Worm (Caenorhabditis elegans): ENCODE data around the gene T07A9.12.

T07A9.12 gene

DNA sequence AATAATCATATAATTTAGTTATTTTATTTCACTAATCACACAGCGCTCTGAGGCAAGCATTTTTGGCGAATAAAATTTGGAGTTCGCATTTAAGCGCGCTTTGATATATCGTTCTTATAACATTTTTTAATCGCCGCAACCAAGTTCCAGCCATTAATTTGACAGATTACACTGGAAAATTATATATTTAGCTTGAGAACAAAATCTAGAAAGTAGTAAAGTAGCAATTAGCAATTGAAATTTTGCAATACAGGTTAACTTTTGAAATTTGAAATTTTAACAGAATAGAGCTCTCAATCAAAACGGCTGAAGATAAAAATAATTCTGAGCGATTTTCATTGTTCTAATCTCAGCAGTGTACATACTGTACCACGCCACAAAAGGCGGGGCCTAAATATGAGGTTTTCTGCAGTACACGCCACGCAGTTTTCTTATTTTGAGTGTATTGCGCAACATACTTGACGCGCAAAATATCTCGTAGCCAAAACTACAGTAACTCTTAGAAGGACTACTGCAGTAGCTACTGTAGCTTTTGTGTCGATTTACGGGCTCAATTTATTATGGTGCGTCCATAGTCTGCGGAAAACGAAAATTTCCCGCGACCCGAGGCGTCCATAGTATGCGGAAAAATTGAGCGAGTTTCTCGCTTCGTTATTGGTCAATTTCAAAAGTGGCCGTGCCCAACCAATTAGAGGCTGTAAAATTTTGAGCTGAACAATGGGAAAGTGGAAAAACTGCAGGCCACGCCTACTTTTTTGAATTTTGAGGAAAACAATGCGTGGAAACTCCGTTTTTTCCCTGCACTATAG, 16.6 kb downstream of the T07A9.12 start:
- TF ChIP-seq xbp-1 (tag; optimal IDR thresholded peaks at IDR 0.05), result no peak
- TF ChIP-seq efl-1 (optimal IDR thresholded peaks at IDR 0.05), result no peak
- TF ChIP-seq efl-1 (GFP tag; optimal IDR thresholded peaks at IDR 0.05 in 1 of 2), result peak in 1 of 2 experiments; percentile 69
- peak; percentile 3 for TF ChIP-seq aly-2 (tag; optimal IDR thresholded peaks at IDR 0.05)
- no peak for TF ChIP-seq ama-1 (optimal IDR thresholded peaks at IDR 0.05)

DNA sequence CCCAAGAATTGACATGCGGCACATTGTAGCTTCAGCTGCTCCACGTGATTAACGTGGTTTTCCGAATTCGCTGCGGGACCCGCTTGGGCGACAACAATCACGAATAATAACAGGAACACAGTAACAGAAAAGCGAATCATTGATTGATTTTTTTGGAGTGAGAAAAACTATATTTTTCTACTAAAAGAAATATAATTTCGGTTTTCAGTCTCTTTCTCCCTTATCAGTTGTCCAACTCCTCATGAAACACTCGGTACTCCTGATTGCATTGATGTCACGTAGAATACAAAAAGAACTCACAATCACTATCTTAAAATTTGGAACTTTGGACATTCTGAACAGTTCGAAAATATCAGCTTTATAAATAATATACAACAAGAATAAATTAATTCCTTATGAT, 18.2 kb downstream of the T07A9.12 start, which contains the start of gene Y66H1A.5:
Gene Y66H1A.5, minus strand, starts transcription at position 265 of the 400 bp plus-strand sequence.
- TF ChIP-seq tlp-1 (tag; optimal IDR thresholded peaks at IDR 0.05) (no peak), elt-2 (tag; optimal IDR thresholded peaks at IDR 0.05) (no peak), fkh-8 (tag; optimal IDR thresholded peaks at IDR 0.05) (no peak), unc-86 (tag; optimal IDR thresholded peaks at IDR 0.05) (no peak), C16A3.4 (tag; optimal IDR thresholded peaks at IDR 0.05) (no peak), lin-13 (GFP tag; optimal IDR thresholded peaks at IDR 0.05) (no peak), F16B12.6 (tag; optimal IDR thresholded peaks at IDR 0.05) (no peak), ama-1 (optimal IDR thresholded peaks at IDR 0.05) (no peak), ceh-82 (tag; optimal IDR thresholded peaks at IDR 0.05) (no peak), lsy-2 (tag; optimal IDR thresholded peaks at IDR 0.05) (no peak), sup-37 (GFP tag; optimal IDR thresholded peaks at IDR 0.05) (no peak), ceh-88 (GFP tag; IDR thresholded peaks at IDR 0.05) (no peak), efl-3 (GFP tag; optimal IDR thresholded peaks at IDR 0.05) (no peak), blmp-1 (tag; optimal IDR thresholded peaks at IDR 0.05) (no peak), nhr-11 (tag; optimal IDR thresholded peaks at IDR 0.05) (no peak), zip-4 (GFP tag; optimal IDR thresholded peaks at IDR 0.05) (no peak), lin-35 (GFP tag; optimal IDR thresholded peaks at IDR 0.05) (no peak), mab-9 (GFP tag; IDR thresholded peaks at IDR 0.05) (no peak)

DNA sequence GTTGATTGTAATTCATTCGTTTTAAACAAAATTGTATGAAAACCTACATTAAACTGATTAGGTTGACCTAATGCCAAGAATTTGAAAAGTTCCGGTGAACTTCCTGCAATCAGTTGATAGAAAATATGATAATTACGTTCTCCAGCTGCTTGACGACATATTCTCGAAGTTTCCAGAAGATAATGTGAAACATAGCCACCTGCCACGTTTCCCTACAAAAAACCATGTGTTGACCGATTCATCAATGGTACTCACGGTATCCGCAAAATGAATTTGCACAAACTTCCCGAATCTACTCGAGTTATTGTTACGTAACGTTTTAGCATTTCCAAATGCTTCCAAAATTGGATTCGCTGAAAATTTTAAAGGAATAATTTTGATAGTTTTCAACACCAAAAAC, 27.7 kb downstream of the T07A9.12 start:
- no peak for TF ChIP-seq ces-1 (GFP tag; optimal IDR thresholded peaks at IDR 0.05)

DNA sequence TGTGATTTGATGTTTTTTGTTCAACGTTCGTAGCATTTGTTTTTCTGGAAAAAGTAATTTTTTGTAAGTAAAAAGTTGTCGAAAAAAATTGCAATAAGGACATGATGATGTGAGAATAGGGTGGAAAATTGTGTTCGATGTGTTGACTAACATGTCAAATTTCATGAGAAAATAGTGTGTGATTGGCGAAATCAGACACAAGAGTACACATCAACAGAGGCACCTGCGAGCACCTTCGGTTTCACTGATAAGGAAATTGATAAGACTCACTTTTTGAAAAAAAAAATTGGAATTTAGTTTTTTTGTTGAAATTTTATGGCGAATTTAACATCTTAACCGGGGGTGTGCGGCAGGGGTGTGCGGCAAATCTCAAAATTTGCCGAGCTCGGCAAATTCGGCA, 29.8 kb downstream of the T07A9.12 start, which contains the start of gene hum-8:
Gene hum-8, minus strand, starts transcription at position 46 of the 400 bp plus-strand sequence.
- TF ChIP-seq unc-30 (tag; optimal IDR thresholded peaks at IDR 0.05) (no peak), fkh-10 (GFP tag; optimal IDR thresholded peaks at IDR 0.05) (no peak), pqm-1 (tag; optimal IDR thresholded peaks at IDR 0.05) (no peak), elt-2 (tag; optimal IDR thresholded peaks at IDR 0.05) (peak; percentile 58), lir-3 (tag; optimal IDR thresholded peaks at IDR 0.05; ENCODE audit: poor library complexity) (no peak), sox-4 (tag; optimal IDR thresholded peaks at IDR 0.05) (no peak), efl-1 (optimal IDR thresholded peaks at IDR 0.05) (no peak), efl-1 (GFP tag; optimal IDR thresholded peaks at IDR 0.05 in 1 of 2) (peak in 1 of 2 experiments; percentile 89)

DNA sequence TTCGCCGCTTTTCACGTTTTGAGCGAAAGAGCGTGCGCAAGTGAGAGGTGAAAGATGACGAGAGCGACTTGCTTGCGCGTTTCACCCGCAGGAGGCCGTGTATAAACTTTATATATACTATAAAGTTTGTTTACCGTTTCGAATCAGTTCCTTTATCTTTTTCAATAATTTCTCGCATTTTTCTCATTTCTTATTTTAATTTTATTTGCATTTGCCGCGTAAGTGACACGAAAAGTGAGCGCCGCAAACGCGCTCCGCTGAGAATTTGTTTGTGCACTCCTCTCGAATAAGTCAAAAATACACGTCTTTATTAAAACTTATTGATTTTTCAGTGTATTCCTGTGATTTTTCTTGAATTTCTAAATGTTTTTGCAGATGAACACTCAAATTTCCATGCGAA, 33.0 kb downstream of the T07A9.12 start, which contains the start of gene mrpl-55:
Gene mrpl-55, plus strand, starts transcription at position 364 of the 400 bp plus-strand sequence.
- TF ChIP-seq nhr-237 (tag; optimal IDR thresholded peaks at IDR 0.05), result peak; percentile 80
- TF ChIP-seq xbp-1 (tag; optimal IDR thresholded peaks at IDR 0.05), result peak; percentile 95
- TF ChIP-seq lir-3 (tag; optimal IDR thresholded peaks at IDR 0.05; ENCODE audit: poor library complexity), result peak; percentile 76
- TF ChIP-seq elt-2 (tag; optimal IDR thresholded peaks at IDR 0.05), result peak; percentile 55
- peak; percentile 66 for TF ChIP-seq zip-4 (GFP tag; optimal IDR thresholded peaks at IDR 0.05)
- peak; percentile 95 for TF ChIP-seq snu-23 (GFP tag; optimal IDR thresholded peaks at IDR 0.05)
- TF ChIP-seq nhr-84 (tag; optimal IDR thresholded peaks at IDR 0.05), result no peak
- TF ChIP-seq unc-130 (tag; optimal IDR thresholded peaks at IDR 0.05), result peak; percentile 97
- no peak for TF ChIP-seq Y116A8C.19 (tag; optimal IDR thresholded peaks at IDR 0.05; ENCODE audit: borderline replicate concordance)
- peak; percentile 77 for TF ChIP-seq aly-2 (tag; optimal IDR thresholded peaks at IDR 0.05)
- peak; percentile 88 to 98 for TF ChIP-seq efl-1 (optimal IDR thresholded peaks at IDR 0.05)
- peak; percentile 96 to 99 for TF ChIP-seq efl-1 (GFP tag; optimal IDR thresholded peaks at IDR 0.05 in 1 of 2)
- TF ChIP-seq fkh-8 (tag; optimal IDR thresholded peaks at IDR 0.05), result peak; percentile 92
- TF ChIP-seq tbx-2 (tag; optimal IDR thresholded peaks at IDR 0.05), result peak; percentile 92
- TF ChIP-seq egl-13 (tag; optimal IDR thresholded peaks at IDR 0.05), result peak; percentile 74
- peak; percentile 69 for TF ChIP-seq mef-2 (tag; optimal IDR thresholded peaks at IDR 0.05)
- TF ChIP-seq alr-1 (tag; optimal IDR thresholded peaks at IDR 0.05; ENCODE audit: borderline replicate concordance), result no peak
- peak; percentile 56 for TF ChIP-seq nhr-11 (tag; optimal IDR thresholded peaks at IDR 0.05)
- peak in 1 of 2 experiments; percentile 78 for TF ChIP-seq mdl-1 (tag; optimal IDR thresholded peaks at IDR 0.05)
- no peak for TF ChIP-seq nhr-12 (tag; optimal IDR thresholded peaks at IDR 0.05)
- no peak for TF ChIP-seq nhr-28 (tag; optimal IDR thresholded peaks at IDR 0.05)
- no peak for TF ChIP-seq pqm-1 (tag; optimal IDR thresholded peaks at IDR 0.05)
- TF ChIP-seq sptf-1 (tag; optimal IDR thresholded peaks at IDR 0.05), result no peak
- no peak for TF ChIP-seq nhr-76 (tag; optimal IDR thresholded peaks at IDR 0.05)
- TF ChIP-seq jun-1 (tag; optimal IDR thresholded peaks at IDR 0.05), result peak; percentile 82

All from whole organism, L1 larva.